Fruit fly (Drosophila melanogaster) whole organism, embryonic: Measurements from ENCODE around the gene TwdlX.
A peak's percentile ranks its signal among the peaks of the same experiment; 100 is the strongest.

Experiments
- Ada2b ChIP-seq: fragments of 200-800 bp; sonication (Bioruptor generic); IDR thresholded peaks from 2 replicates; pipeline ENCODE4 v1.3.6; 2022; ENCODE audit warnings: missing biosample characterization, missing genetic modification characterization
- Bgb ChIP-seq: fragments of 200-800 bp; sonication (Bioruptor generic); IDR thresholded peaks from 2 replicates; pipeline ENCODE4 v1.3.6; 2022; ENCODE audit warnings: missing biosample characterization, missing genetic modification characterization; ENCODE audit not compliant: partially characterized antibody
- BtbVII ChIP-seq: fragments of 200-800 bp; sonication (Bioruptor generic); optimal IDR thresholded peaks from 3 replicates; lab custom pipeline; 2017; ENCODE audit warnings: missing biosample characterization, mild to moderate bottlenecking, missing genetic modification characterization
- CG10147 ChIP-seq: fragments of 200-800 bp; sonication (Bioruptor generic); optimal IDR thresholded peaks from 2 replicates; lab custom pipeline; 2019; ENCODE audit warnings: missing biosample characterization, mild to moderate bottlenecking, missing genetic modification characterization, moderate library complexity
- CG10274 ChIP-seq: fragments of 200-800 bp; sonication (Bioruptor generic); optimal IDR thresholded peaks from 3 replicates; lab custom pipeline; 2017; ENCODE audit warnings: missing biosample characterization, mild to moderate bottlenecking, missing genetic modification characterization
- CG11504 ChIP-seq: fragments of 200-800 bp; sonication (Bioruptor generic); optimal IDR thresholded peaks from 3 replicates; lab custom pipeline; 2019; ENCODE audit warnings: missing biosample characterization, mild to moderate bottlenecking, missing genetic modification characterization, moderate library complexity
- CG11696 ChIP-seq: fragments of 200-800 bp; sonication (Bioruptor generic); IDR thresholded peaks from 2 replicates; pipeline ENCODE4 v1.3.6; 2022; ENCODE audit warnings: missing biosample characterization, missing genetic modification characterization
- CG11723 ChIP-seq: fragments of 200-800 bp; sonication (Bioruptor generic); optimal IDR thresholded peaks from 2 replicates; lab custom pipeline; 2017; ENCODE audit warnings: missing biosample characterization, mild to moderate bottlenecking, missing genetic modification characterization
- CG1603 ChIP-seq: fragments of 200-800 bp; sonication (Bioruptor generic); optimal IDR thresholded peaks from 2 replicates; lab custom pipeline; 2019; ENCODE audit warnings: missing biosample characterization, mild to moderate bottlenecking, missing genetic modification characterization, moderate library complexity
- CG17361 ChIP-seq: fragments of 200-800 bp; sonication (Bioruptor generic); IDR thresholded peaks from 3 replicates; pipeline ENCODE4 v1.3.6; 2022; ENCODE audit warnings: missing biosample characterization, missing genetic modification characterization
- CG17802 ChIP-seq: fragments of 200-800 bp; sonication (Bioruptor generic); optimal IDR thresholded peaks from 2 replicates; lab custom pipeline; 2018; ENCODE audit warnings: missing biosample characterization, mild to moderate bottlenecking, missing genetic modification characterization, moderate library complexity
- CG2120 ChIP-seq: fragments of 200-800 bp; sonication (Bioruptor generic); optimal IDR thresholded peaks from 3 replicates; lab custom pipeline; 2016; ENCODE audit warnings: missing biosample characterization, missing genetic modification characterization
- CG30020 ChIP-seq: fragments of 200-800 bp; optimal IDR thresholded peaks from 2 replicates; lab custom pipeline; 2019; ENCODE audit warnings: missing biosample characterization, mild to moderate bottlenecking, missing genetic modification characterization, moderate library complexity
- CG4424 ChIP-seq: fragments of 200-800 bp; sonication (Bioruptor generic); optimal IDR thresholded peaks from 3 replicates; lab custom pipeline; 2016; ENCODE audit warnings: missing biosample characterization, missing genetic modification characterization
- CG4854 ChIP-seq: fragments of 200-800 bp; sonication (Bioruptor generic); optimal IDR thresholded peaks from 2 replicates; lab custom pipeline; 2016; ENCODE audit warnings: missing biosample characterization, missing genetic modification characterization, inconsistent platforms
- CG6254 ChIP-seq: fragments of 200-800 bp; sonication (Bioruptor generic); optimal IDR thresholded peaks from 3 replicates; lab custom pipeline; 2017; ENCODE audit warnings: mild to moderate bottlenecking, missing biosample characterization, missing genetic modification reagents, missing genetic modification characterization
- CG7928 ChIP-seq: fragments of 200-800 bp; sonication (Bioruptor generic); optimal IDR thresholded peaks from 2 replicates; lab custom pipeline; 2017; ENCODE audit warnings: missing biosample characterization, mild to moderate bottlenecking, missing genetic modification characterization
- CrebB ChIP-seq: fragments of 200-800 bp; sonication (Bioruptor generic); optimal IDR thresholded peaks from 3 replicates; lab custom pipeline; 2018; ENCODE audit warnings: missing biosample characterization, mild to moderate bottlenecking, missing genetic modification characterization
- Dfd ChIP-seq, 2 experiments: fragments of >200 bp; optimal IDR thresholded peaks; 2 replicates each; lab custom pipeline; 2017; ENCODE audit warnings: missing biosample characterization in 2 of 2, missing genetic modification characterization in 2 of 2
- Ets65A ChIP-seq: fragments of 200-800 bp; sonication (Bioruptor generic); peaks from one replicate; lab custom pipeline; 2016; ENCODE audit warnings: missing biosample characterization, missing genetic modification characterization
- Fer3 ChIP-seq: fragments of 200-800 bp; sonication (Bioruptor generic); optimal IDR thresholded peaks from 2 replicates; lab custom pipeline; 2018; ENCODE audit warnings: missing biosample characterization, mild to moderate bottlenecking, missing genetic modification characterization, moderate library complexity
- Gsc ChIP-seq: fragments of 200-800 bp; sonication (Bioruptor generic); IDR thresholded peaks from 2 replicates; pipeline ENCODE4 v1.3.6; 2022; ENCODE audit warnings: missing biosample characterization, missing genetic modification characterization
- HLHmδ ChIP-seq: fragments of 200-800 bp; sonication (Bioruptor generic); optimal IDR thresholded peaks from 2 replicates; lab custom pipeline; 2018; ENCODE audit warnings: missing biosample characterization, mild to moderate bottlenecking, missing genetic modification characterization, moderate library complexity
- Hand ChIP-seq: fragments of 200-800 bp; sonication (Bioruptor generic); optimal IDR thresholded peaks from 2 replicates; lab custom pipeline; 2017; ENCODE audit warnings: mild to moderate bottlenecking, missing biosample characterization, missing genetic modification reagents, missing genetic modification characterization
- Hr51 ChIP-seq, 2 experiments: fragments of 200-800 bp; sonication (Bioruptor generic); optimal IDR thresholded peaks; 2 replicates in 1 of 2; 3 replicates in 1 of 2; lab custom pipeline; 2016 to 2018; ENCODE audit warnings: missing biosample characterization in 2 of 2, missing genetic modification characterization in 2 of 2, mild to moderate bottlenecking in 1 of 2, moderate library complexity in 1 of 2
- MTF-1 ChIP-seq: fragments of 200-800 bp; sonication (Bioruptor generic); optimal IDR thresholded peaks from 2 replicates; lab custom pipeline; 2018; ENCODE audit warnings: missing biosample characterization, mild to moderate bottlenecking, missing genetic modification characterization, borderline replicate concordance
- Oli ChIP-seq: fragments of 200-800 bp; sonication (Bioruptor generic); optimal IDR thresholded peaks from 2 replicates; lab custom pipeline; 2018; ENCODE audit warnings: missing biosample characterization, mild to moderate bottlenecking, missing genetic modification characterization, moderate library complexity
- Opbp ChIP-seq: fragments of 200-800 bp; sonication (Bioruptor generic); IDR thresholded peaks from 3 replicates; pipeline ENCODE4 v1.3.6; 2022; ENCODE audit warnings: missing biosample characterization, missing genetic modification characterization; ENCODE audit not compliant: partially characterized antibody
- Six4 ChIP-seq: fragments of 200-800 bp; sonication (Bioruptor generic); optimal IDR thresholded peaks from 2 replicates; lab custom pipeline; 2016; ENCODE audit warnings: missing biosample characterization, missing genetic modification characterization
- Sry-δ ChIP-seq: fragments of 200-800 bp; sonication (Bioruptor generic); optimal IDR thresholded peaks from 2 replicates; lab custom pipeline; 2016; ENCODE audit warnings: missing biosample characterization, missing genetic modification characterization
- al ChIP-seq: fragments of 200-800 bp; sonication (Bioruptor generic); IDR thresholded peaks from 2 replicates; pipeline ENCODE4 v1.3.6; 2022; ENCODE audit warnings: missing biosample characterization, missing genetic modification characterization
- ap ChIP-seq: fragments of 200-800 bp; sonication (Bioruptor generic); IDR thresholded peaks from 2 replicates; pipeline ENCODE4 v1.3.6; 2022; ENCODE audit warnings: missing biosample characterization, missing genetic modification characterization
- chinmo ChIP-seq: fragments of 200-800 bp; sonication (Bioruptor generic); IDR thresholded peaks from 4 replicates; pipeline ENCODE4 v1.3.6; 2022; ENCODE audit warnings: missing biosample characterization, missing genetic modification characterization; ENCODE audit not compliant: partially characterized antibody
- dmrt11E ChIP-seq: fragments of 200-800 bp; sonication (Bioruptor generic); optimal IDR thresholded peaks from 3 replicates; lab custom pipeline; 2018; ENCODE audit warnings: missing biosample characterization, mild to moderate bottlenecking, missing genetic modification characterization, moderate library complexity
- grau ChIP-seq: fragments of 200-800 bp; optimal IDR thresholded peaks from 3 replicates; lab custom pipeline; 2019; ENCODE audit warnings: missing biosample characterization, mild to moderate bottlenecking, missing genetic modification characterization, moderate library complexity
- h ChIP-seq: fragments of >200 bp; optimal IDR thresholded peaks from 2 replicates; lab custom pipeline; 2017
- insv ChIP-seq, 2 experiments: fragments of 200-800 bp; sonication (Bioruptor generic); optimal IDR thresholded peaks; 3 replicates each; lab custom pipeline; 2016 to 2018; ENCODE audit warnings: missing biosample characterization in 2 of 2, missing genetic modification characterization in 2 of 2
- jigr1 ChIP-seq: fragments of 200-800 bp; sonication (Bioruptor generic); IDR thresholded peaks from 3 replicates; pipeline ENCODE4 v1.3.6; 2022; ENCODE audit warnings: missing biosample characterization, missing genetic modification characterization
- maf-S ChIP-seq: fragments of 200-800 bp; sonication (Bioruptor generic); optimal IDR thresholded peaks from 2 replicates; lab custom pipeline; 2016; ENCODE audit warnings: missing biosample characterization, missing genetic modification characterization
- mirr ChIP-seq: fragments of 200-800 bp; sonication (Bioruptor generic); optimal IDR thresholded peaks from 3 replicates; lab custom pipeline; 2018; ENCODE audit warnings: missing biosample characterization, mild to moderate bottlenecking, missing genetic modification characterization
- pan ChIP-seq, 4 experiments: fragments of >200 bp in 3 of 4; fragments of 200-800 bp in 1 of 4; sonication (Bioruptor generic) in 1 of 4; optimal IDR thresholded peaks in 3 of 4; IDR thresholded peaks in 1 of 4; 2 replicates each; pipeline versions ENCODE4 v1.3.6 to Lab custom; 2017 to 2022; ENCODE audit warnings: missing biosample characterization in 2 of 4, missing genetic modification characterization in 2 of 4, mixed read lengths in 1 of 4
- pho ChIP-seq: fragments of 200-800 bp; sonication (Bioruptor generic); optimal IDR thresholded peaks from 2 replicates; lab custom pipeline; 2016; ENCODE audit warnings: missing biosample characterization, missing genetic modification characterization
- pita ChIP-seq: fragments of 200-800 bp; sonication (Bioruptor generic); optimal IDR thresholded peaks from 2 replicates; lab custom pipeline; 2017; ENCODE audit warnings: missing biosample characterization, mild to moderate bottlenecking, missing genetic modification characterization
- shn ChIP-seq: fragments of 200-800 bp; sonication (Bioruptor generic); optimal IDR thresholded peaks from 3 replicates; lab custom pipeline; 2016; ENCODE audit warnings: missing biosample characterization, missing genetic modification characterization
- sima ChIP-seq: fragments of 200-800 bp; sonication (Bioruptor generic); optimal IDR thresholded peaks from 2 replicates; lab custom pipeline; 2016; ENCODE audit warnings: missing biosample characterization, missing genetic modification characterization
- so ChIP-seq: fragments of 200-800 bp; sonication (Bioruptor generic); IDR thresholded peaks from 3 replicates; pipeline ENCODE4 v1.3.6; 2022; ENCODE audit warnings: missing biosample characterization, missing genetic modification characterization
- sqz ChIP-seq: fragments of 200-800 bp; sonication (Bioruptor generic); optimal IDR thresholded peaks from 3 replicates; lab custom pipeline; 2018; ENCODE audit warnings: missing biosample characterization, mild to moderate bottlenecking, missing genetic modification characterization
- sr ChIP-seq: fragments of 200-800 bp; sonication (Bioruptor generic); IDR thresholded peaks from 3 replicates; pipeline ENCODE4 v1.3.6; 2022; ENCODE audit warnings: missing biosample characterization, missing genetic modification characterization
- vfl ChIP-seq: fragments of 200-800 bp; sonication (Bioruptor generic); optimal IDR thresholded peaks from 2 replicates; lab custom pipeline; 2016; ENCODE audit warnings: missing biosample characterization, missing genetic modification characterization

The TwdlX gene

DNA sequence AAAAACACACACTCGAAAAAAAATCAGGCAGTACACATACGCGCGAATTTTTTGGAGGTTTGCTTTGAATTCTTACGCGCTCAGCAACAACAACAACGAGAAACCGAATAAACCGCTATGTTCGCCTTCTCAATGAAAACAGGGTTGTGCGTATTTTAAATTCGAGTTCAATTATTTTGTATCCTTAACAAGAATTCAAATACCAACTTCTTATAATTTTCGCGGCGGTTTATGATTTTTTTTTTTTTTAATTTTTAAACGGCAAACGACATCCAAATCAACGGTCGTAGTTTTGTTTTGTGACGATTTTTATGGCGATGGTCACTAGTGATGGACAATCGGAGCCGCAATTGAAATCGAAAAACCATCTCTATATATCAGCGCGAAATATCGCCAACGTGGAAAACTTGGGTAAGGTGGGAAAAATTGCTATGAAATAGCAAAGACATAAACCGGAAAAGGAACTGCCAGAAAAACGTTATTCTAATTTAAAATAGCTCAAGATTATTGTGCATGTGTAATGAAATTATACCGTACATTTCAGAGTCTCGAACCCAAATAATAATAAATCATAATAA lies 20.8 kb downstream of the TwdlX start, which contains the start of gene goe (continued):
- peak; percentile 95 for TF ChIP-seq pita
- TF ChIP-seq CG6254 (GFP tag; lab: Kevin White, UChicago), result no peak
- peak; percentile 91; the same call in 3 of the 4 replicates for TF ChIP-seq chinmo
- TF ChIP-seq mirr, result peak; percentile 70
- no peak for TF ChIP-seq jigr1 (GFP tag; lab: Robert Waterston, UW)
- peak; percentile 68 for TF ChIP-seq dmrt11E
- peak; percentile 61 to 87 for TF ChIP-seq Hr51 (GFP tag; optimal IDR thresholded peaks at IDR 0.05; lab: Kevin White, UChicago)
- TF ChIP-seq Bgb, result peak; percentile 97
- no peak for TF ChIP-seq sqz (GFP tag; lab: Kevin White, UChicago)
- peak; percentile 98 for TF ChIP-seq Opbp
- TF ChIP-seq grau (tag; lab: Kevin White, UChicago), result peak; percentile 76
- TF ChIP-seq CG17361 (GFP tag; lab: Robert Waterston, UW), result peak; percentile 39; the same call in 2 of the 3 replicates
- TF ChIP-seq CG4424 (GFP tag; lab: Kevin White, UChicago), result peak; percentile 70
- peak; percentile 73; the same call in 2 of the 3 replicates for TF ChIP-seq sr
- peak; percentile 91 for TF ChIP-seq pho (GFP tag; lab: Kevin White, UChicago)
- TF ChIP-seq Sry-δ, result peak; percentile 98
- peak; percentile 40 for TF ChIP-seq Six4 (GFP tag; lab: Kevin White, UChicago)
- TF ChIP-seq CrebB (tag; lab: Kevin White, UChicago), result peak; percentile 83
- TF ChIP-seq Ada2b (GFP tag; lab: Robert Waterston, UW), result peak; percentile 57
- no peak for TF ChIP-seq HLHmδ (GFP tag; lab: Kevin White, UChicago)
- TF ChIP-seq Oli (tag; lab: Kevin White, UChicago), result peak; percentile 45
- TF ChIP-seq vfl (GFP tag; lab: Kevin White, UChicago), result peak; percentile 87
- TF ChIP-seq Gsc (GFP tag; lab: Robert Waterston, UW), result no peak
- peak; percentile 64 for TF ChIP-seq CG11723 (GFP tag; lab: Kevin White, UChicago)
- TF ChIP-seq CG30020 (tag; lab: Kevin White, UChicago), result peak; percentile 38
- peak; percentile 61 for TF ChIP-seq CG11504 (tag; lab: Kevin White, UChicago)
- TF ChIP-seq CG7928 (GFP tag; lab: Kevin White, UChicago), result peak; percentile 46
- peak; percentile 89 for TF ChIP-seq shn (GFP tag; lab: Kevin White, UChicago)
- no peak for TF ChIP-seq Dfd (GFP tag; optimal IDR thresholded peaks at IDR 0.05; lab: Kevin White, UChicago)
- no peak for TF ChIP-seq pan (optimal IDR thresholded peaks at IDR 0.05; lab: Kevin White, UChicago)
- TF ChIP-seq pan (GFP tag; optimal IDR thresholded peaks at IDR 0.05 in 1 of 2, IDR thresholded peaks at IDR 0.05 in 1 of 2), result peak in 1 of 2 experiments; percentile 79
- peak; percentile 52 for TF ChIP-seq Hand (GFP tag; lab: Kevin White, UChicago)
- TF ChIP-seq BtbVII, result peak; percentile 40
- peak in 1 of 2 experiments; percentile 78 for TF ChIP-seq insv (GFP tag; optimal IDR thresholded peaks at IDR 0.05; lab: Kevin White, UChicago)
- TF ChIP-seq CG11696 (GFP tag; lab: Robert Waterston, UW), result no peak
- peak; percentile 82 for TF ChIP-seq CG1603 (tag; lab: Kevin White, UChicago)
- TF ChIP-seq CG10274 (GFP tag; lab: Kevin White, UChicago), result peak; percentile 19
- peak; percentile 89 for TF ChIP-seq CG2120 (GFP tag; lab: Kevin White, UChicago)
- TF ChIP-seq al (GFP tag; lab: Robert Waterston, UW), result peak; percentile 78
- peak; percentile 49 for TF ChIP-seq CG10147 (GFP tag; lab: Kevin White, UChicago)
- peak; percentile 67 for TF ChIP-seq ap
- no peak for TF ChIP-seq h (lab: Kevin White, UChicago)
- TF ChIP-seq CG4854 (GFP tag; lab: Kevin White, UChicago), result peak; percentile 45
- peak; percentile 66; the same call in 2 of the 3 replicates for TF ChIP-seq so (GFP tag; lab: Robert Waterston, UW)
- TF ChIP-seq maf-S (GFP tag; lab: Kevin White, UChicago), result peak; percentile 90
- TF ChIP-seq Fer3 (tag; lab: Kevin White, UChicago), result peak; percentile 72
- peak; percentile 99 for TF ChIP-seq Ets65A (GFP tag; lab: Kevin White, UChicago)
- TF ChIP-seq CG17802, result peak; percentile 31
- TF ChIP-seq sima (GFP tag; lab: Kevin White, UChicago), result peak; percentile 72
- peak; percentile 81 for TF ChIP-seq MTF-1 (GFP tag; lab: Kevin White, UChicago)
